Fruit fly (Drosophila melanogaster): ENCODE results near the gene CG5160.

The CG5160 gene

DNA sequence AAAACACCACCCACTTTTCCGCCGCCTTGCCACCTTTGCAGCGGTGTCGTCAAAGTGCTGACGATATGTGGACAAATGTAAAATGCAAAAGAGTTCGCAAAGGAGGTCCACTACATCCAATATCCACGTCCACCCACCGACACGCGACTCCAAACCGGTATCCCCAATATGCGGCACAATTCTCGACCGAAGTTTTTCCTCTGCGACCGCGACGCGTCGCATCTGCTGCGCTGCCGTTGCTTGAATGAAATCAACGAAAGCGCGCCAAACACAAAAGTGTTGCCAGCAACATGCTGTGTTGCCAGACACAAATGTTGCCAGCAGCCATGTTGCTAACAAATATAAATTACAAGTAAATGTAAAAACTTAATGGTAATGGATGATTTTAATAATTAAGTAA, at the start of gene CG5160:
Gene CG5160, minus strand, starts transcription at position 223 of the 400 bp plus-strand sequence.
- no peak for TF ChIP-seq usp (GFP tag; optimal IDR thresholded peaks at IDR 0.05)
- no peak for TF ChIP-seq psq (optimal IDR thresholded peaks at IDR 0.05)
- no peak for TF ChIP-seq EcR (GFP tag; optimal IDR thresholded peaks at IDR 0.05)
- no peak for TF ChIP-seq Dll (optimal IDR thresholded peaks at IDR 0.05)
- TF ChIP-seq pan (optimal IDR thresholded peaks at IDR 0.05): no peak
- no peak for TF ChIP-seq CG8478 (optimal IDR thresholded peaks at IDR 0.05)

dm6 chr2L:7447820-7448219, 49.3 kb upstream of the CG5160 start:
- no peak for TF ChIP-seq EcR (GFP tag; optimal IDR thresholded peaks at IDR 0.05)
- no peak for TF ChIP-seq CG8478 (optimal IDR thresholded peaks at IDR 0.05)
- TF ChIP-seq usp (GFP tag; optimal IDR thresholded peaks at IDR 0.05): no peak
- no peak for TF ChIP-seq psq (optimal IDR thresholded peaks at IDR 0.05)
- TF ChIP-seq Dll (optimal IDR thresholded peaks at IDR 0.05): no peak
- no peak for TF ChIP-seq pan (optimal IDR thresholded peaks at IDR 0.05)

dm6 chr2L:7442929-7443328, 44.4 kb upstream of the CG5160 start:
- no peak for TF ChIP-seq psq (optimal IDR thresholded peaks at IDR 0.05)
- TF ChIP-seq usp (GFP tag; optimal IDR thresholded peaks at IDR 0.05): no peak
- TF ChIP-seq pan (optimal IDR thresholded peaks at IDR 0.05): no peak
- no peak for TF ChIP-seq EcR (GFP tag; optimal IDR thresholded peaks at IDR 0.05)
- TF ChIP-seq CG8478 (optimal IDR thresholded peaks at IDR 0.05): no peak
- TF ChIP-seq Dll (optimal IDR thresholded peaks at IDR 0.05): no peak

DNA sequence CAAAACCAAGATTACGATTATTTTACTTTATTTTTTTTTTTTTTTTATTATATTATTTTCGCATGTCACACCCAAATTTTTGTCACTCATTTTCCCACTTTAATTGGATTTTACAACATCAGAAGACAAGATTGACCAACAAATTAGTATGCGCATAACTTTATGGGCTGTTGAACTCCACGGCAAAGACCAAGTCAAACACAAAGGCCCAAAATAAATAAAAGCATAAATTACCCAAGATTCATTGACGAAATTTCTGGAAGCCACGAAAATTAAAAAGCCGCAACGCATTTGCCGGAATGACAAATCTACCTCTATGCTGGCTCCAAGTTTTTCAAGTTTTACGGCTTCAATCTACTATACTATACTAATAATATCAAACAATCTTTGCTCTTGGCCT, 43.6 kb upstream of the CG5160 start:
- no peak for TF ChIP-seq EcR (GFP tag; optimal IDR thresholded peaks at IDR 0.05)

DNA sequence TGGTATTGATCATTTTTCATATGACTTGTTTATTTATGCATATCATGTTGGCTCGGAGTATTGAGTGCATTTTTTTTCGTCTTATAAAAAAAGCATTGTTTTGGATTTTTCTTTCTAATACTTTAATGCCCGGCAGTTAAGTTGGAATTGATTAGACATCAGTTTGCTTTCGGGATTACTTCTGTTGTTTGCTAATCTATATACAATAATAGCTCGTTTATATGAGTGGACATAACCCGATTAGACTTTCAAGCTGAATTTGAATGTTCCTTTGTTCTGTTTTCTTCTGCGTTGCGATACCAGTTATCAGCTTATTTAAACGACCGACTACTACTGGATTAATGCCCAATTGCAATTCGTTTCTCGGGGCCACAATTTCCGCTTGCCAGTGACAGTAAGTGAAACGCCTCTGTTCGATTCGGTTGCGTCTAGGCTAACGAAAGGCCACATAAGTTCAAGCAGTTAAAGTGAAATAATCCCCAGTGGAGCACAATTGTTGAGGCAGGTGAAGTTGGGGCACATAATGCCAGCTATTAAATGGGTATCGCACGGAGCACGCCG, 42.0 kb upstream of the CG5160 start:
- TF ChIP-seq usp (GFP tag; optimal IDR thresholded peaks at IDR 0.05) (no peak), EcR (GFP tag; optimal IDR thresholded peaks at IDR 0.05) (no peak), Dll (optimal IDR thresholded peaks at IDR 0.05) (no peak), psq (optimal IDR thresholded peaks at IDR 0.05) (no peak), CG8478 (optimal IDR thresholded peaks at IDR 0.05) (no peak), pan (optimal IDR thresholded peaks at IDR 0.05) (no peak)

- TF ChIP-seq usp (GFP tag; optimal IDR thresholded peaks at IDR 0.05) (no peak), psq (optimal IDR thresholded peaks at IDR 0.05) (no peak), Dll (optimal IDR thresholded peaks at IDR 0.05) (no peak), pan (optimal IDR thresholded peaks at IDR 0.05) (no peak), CG8478 (optimal IDR thresholded peaks at IDR 0.05) (no peak), EcR (GFP tag; optimal IDR thresholded peaks at IDR 0.05) (no peak)
Measured at dm6 chr2L:7438505-7438904, 40.0 kb upstream of the CG5160 start.

dm6 chr2L:7437325-7437707, 38.8 kb upstream of the CG5160 start, which contains the start of gene CG5973:
TSS of gene CG5973 (plus strand) at chr2L:7437492.
- no peak for TF ChIP-seq CG8478 (optimal IDR thresholded peaks at IDR 0.05)
- no peak for TF ChIP-seq pan (optimal IDR thresholded peaks at IDR 0.05)
- TF ChIP-seq EcR (GFP tag; optimal IDR thresholded peaks at IDR 0.05): no peak
- no peak for TF ChIP-seq Dll (optimal IDR thresholded peaks at IDR 0.05)

- TF ChIP-seq usp (GFP tag; optimal IDR thresholded peaks at IDR 0.05) (no peak), EcR (GFP tag; optimal IDR thresholded peaks at IDR 0.05) (no peak), pan (optimal IDR thresholded peaks at IDR 0.05) (no peak), Dll (optimal IDR thresholded peaks at IDR 0.05) (no peak), CG8478 (optimal IDR thresholded peaks at IDR 0.05) (no peak), psq (optimal IDR thresholded peaks at IDR 0.05) (no peak)
Measured at dm6 chr2L:7436492-7437324, 38.2 kb upstream of the CG5160 start.

DNA sequence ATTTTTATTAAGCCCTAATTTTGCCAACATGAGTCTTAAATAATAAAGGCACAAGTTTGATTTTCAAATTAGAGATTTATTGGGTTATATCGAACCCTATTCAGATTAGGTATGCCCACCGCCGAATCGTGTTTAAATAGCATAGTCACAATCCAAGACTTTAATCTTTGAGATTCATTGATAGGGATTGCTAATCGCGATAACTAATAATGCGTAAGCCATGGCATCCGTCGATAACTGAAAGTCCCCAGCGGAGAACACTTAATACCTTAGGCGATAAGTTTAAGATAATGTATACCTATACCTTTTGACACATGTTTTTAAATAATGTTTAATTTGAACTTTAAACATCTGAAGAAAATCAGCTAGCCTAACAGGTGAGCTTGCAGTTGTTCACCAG, 36.9 kb upstream of the CG5160 start:
- no peak for TF ChIP-seq psq (optimal IDR thresholded peaks at IDR 0.05)
- no peak for TF ChIP-seq pan (optimal IDR thresholded peaks at IDR 0.05)
- no peak for TF ChIP-seq EcR (GFP tag; optimal IDR thresholded peaks at IDR 0.05)
- no peak for TF ChIP-seq usp (GFP tag; optimal IDR thresholded peaks at IDR 0.05)
- TF ChIP-seq CG8478 (optimal IDR thresholded peaks at IDR 0.05): no peak

DNA sequence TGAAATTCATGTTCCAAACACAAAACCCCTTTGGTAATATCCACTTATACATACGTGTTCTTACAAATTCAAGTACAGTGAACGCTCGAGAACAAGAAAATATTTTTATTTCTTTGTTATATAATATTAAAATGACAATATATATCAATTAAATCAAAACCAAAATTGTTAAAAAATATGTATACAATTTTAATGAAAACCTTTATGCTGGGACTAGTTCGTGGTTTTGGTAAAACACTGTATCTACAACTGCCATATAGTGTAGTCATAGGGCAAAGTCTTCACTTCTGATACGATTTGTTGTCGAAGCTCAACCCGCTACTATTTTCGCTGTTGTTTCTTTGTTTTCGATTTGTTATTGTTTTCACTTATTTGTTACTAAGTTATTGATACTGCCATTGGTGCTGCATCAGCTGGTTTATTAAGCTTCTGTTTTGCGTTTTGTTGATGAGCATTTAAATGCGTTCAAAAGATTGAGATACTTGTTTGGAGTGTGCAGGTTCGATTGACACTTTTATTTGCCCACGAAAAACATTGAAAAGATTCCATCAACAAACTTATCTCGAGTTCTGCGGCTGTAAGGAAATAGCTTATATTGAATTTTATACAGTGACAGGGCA, 36.3 kb upstream of the CG5160 start:
- no peak for TF ChIP-seq Dll (optimal IDR thresholded peaks at IDR 0.05)
- TF ChIP-seq pan (optimal IDR thresholded peaks at IDR 0.05): no peak
- TF ChIP-seq psq (optimal IDR thresholded peaks at IDR 0.05): no peak
- no peak for TF ChIP-seq usp (GFP tag; optimal IDR thresholded peaks at IDR 0.05)

DNA sequence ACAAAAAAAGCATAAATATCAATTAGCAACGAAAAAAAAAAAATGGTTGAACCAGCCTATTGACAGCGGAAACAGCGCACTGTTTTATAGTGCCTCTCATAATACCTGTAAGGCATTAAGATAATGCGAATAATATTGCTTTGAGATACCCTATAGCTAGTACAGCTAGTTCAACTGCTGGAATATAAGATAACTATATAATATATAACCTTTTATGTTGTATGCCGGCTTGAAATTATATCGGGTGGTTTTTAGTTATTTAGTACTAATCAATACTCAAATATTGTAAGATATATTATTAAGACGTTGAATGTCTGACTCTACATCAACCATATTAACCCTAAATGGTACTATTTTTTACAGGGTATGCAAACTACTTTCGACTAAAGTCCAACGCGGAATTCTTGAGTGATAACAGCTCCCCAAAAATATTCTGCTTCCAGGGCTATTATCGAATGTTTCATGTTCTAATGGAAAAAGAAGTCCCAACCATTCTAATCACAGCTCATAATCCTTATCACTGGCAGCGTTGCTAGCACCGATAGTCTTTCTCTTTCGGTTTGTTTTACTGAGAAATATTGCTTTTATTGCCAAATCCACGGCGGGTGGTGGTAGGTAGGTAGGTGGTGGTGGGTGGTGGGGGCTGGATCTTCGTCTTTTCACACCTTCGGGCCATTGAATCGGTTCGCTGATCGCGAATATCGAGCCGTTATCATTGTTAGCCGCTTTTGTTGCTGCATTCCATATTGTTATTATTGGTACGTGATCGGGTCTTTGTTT, 35.6 kb upstream of the CG5160 start:
- TF ChIP-seq Dll (optimal IDR thresholded peaks at IDR 0.05) (no peak), CG8478 (optimal IDR thresholded peaks at IDR 0.05) (no peak), psq (optimal IDR thresholded peaks at IDR 0.05) (no peak), EcR (GFP tag; optimal IDR thresholded peaks at IDR 0.05) (no peak), usp (GFP tag; optimal IDR thresholded peaks at IDR 0.05) (no peak), pan (optimal IDR thresholded peaks at IDR 0.05) (no peak)

Measured in whole organism.